Fruit fly (Drosophila melanogaster): Measurements from ENCODE around the gene CG6204.

The CG6204 gene

DNA sequence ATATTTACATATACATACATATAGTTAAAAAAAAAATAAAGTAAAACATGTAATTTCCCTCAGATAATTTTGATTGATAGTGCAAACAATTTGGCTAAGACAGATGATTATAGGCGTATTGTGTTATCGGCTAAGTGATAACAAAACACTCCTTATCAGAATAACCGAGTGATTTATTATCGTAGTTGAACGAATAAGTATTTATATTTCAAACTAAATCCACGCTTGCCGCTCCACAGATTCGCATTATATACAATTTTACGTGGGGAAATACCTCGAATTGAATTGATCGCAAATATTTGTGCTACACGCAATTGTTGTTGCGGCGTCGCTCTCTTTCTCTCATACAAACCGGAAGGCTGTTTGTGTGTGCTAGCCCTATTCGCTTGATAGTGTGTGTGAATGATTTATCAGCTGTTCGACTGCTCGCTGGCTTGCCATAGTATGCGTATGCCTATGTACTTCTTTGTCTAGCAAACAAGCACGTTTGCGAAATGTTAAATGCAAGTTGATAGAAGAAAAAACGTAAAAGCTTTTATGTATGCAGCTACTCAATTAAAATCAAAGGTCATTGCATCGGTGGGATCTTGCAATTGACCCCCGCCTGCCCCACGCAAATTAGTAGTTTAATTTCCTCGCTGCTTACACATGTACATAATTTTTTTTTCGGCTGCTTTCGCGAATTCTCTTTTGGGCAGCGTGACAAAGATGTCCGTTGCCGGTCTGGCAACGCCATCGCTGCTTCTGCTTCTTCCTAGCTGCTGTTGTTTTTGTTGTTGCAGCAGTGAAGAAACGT is 39.9 kb downstream of the CG6204 start (continued):
- TF ChIP-seq HmgD (GFP tag; optimal IDR thresholded peaks at IDR 0.05) (no peak), ems (GFP tag; optimal IDR thresholded peaks at IDR 0.05) (no peak), en (GFP tag; optimal IDR thresholded peaks at IDR 0.05) (no peak), grn (GFP tag; optimal IDR thresholded peaks at IDR 0.05) (no peak), nerfin-1 (tag; optimal IDR thresholded peaks at IDR 0.05) (peak; percentile 48), wek (GFP tag; optimal IDR thresholded peaks at IDR 0.05) (no peak), CG2889 (GFP tag; IDR thresholded peaks at IDR 0.05) (no peak), p53 (GFP tag; optimal IDR thresholded peaks at IDR 0.05) (no peak), CG11456 (GFP tag; IDR thresholded peaks at IDR 0.05) (no peak), H2.0 (GFP tag; IDR thresholded peaks at IDR 0.05) (no peak), CG8089 (GFP tag; optimal IDR thresholded peaks at IDR 0.05) (no peak), Dek (tag; optimal IDR thresholded peaks at IDR 0.05) (no peak), dpn (GFP tag; optimal IDR thresholded peaks at IDR 0.05) (peak in 1 of 2 experiments; percentile 26), CG18011 (GFP tag; optimal IDR thresholded peaks at IDR 0.05) (no peak), Mrtf (GFP tag; IDR thresholded peaks at IDR 0.05) (no peak), NK7.1 (GFP tag; optimal IDR thresholded peaks at IDR 0.05) (no peak), CG17359 (tag; optimal IDR thresholded peaks at IDR 0.05) (no peak), Rx (GFP tag; IDR thresholded peaks at IDR 0.05) (no peak), Optix (GFP tag; IDR thresholded peaks at IDR 0.05) (no peak), Ssrp (tag; optimal IDR thresholded peaks at IDR 0.05) (peak; percentile 16), Hsf (GFP tag; optimal IDR thresholded peaks at IDR 0.05) (peak; percentile 5), CG15696 (tag; optimal IDR thresholded peaks at IDR 0.05) (no peak), klu (GFP tag; IDR thresholded peaks at IDR 0.05) (no peak), ranshi (GFP tag; IDR thresholded peaks at IDR 0.05) (no peak), mam (GFP tag; optimal IDR thresholded peaks at IDR 0.05) (no peak), Lim3 (GFP tag; IDR thresholded peaks at IDR 0.05) (no peak), crc (GFP tag; optimal IDR thresholded peaks at IDR 0.05) (no peak), Camta (GFP tag; optimal IDR thresholded peaks at IDR 0.05) (no peak), CG1233 (GFP tag; optimal IDR thresholded peaks at IDR 0.05) (no peak), CG12299 (tag; optimal IDR thresholded peaks at IDR 0.05) (no peak), nmo (GFP tag; optimal IDR thresholded peaks at IDR 0.05) (peak; percentile 44), gt (GFP tag; IDR thresholded peaks at IDR 0.05) (no peak), CG1024 (GFP tag; IDR thresholded peaks at IDR 0.05) (no peak), CTCF (GFP tag; optimal IDR thresholded peaks at IDR 0.05) (no peak), CG7987 (GFP tag; optimal IDR thresholded peaks at IDR 0.05) (no peak), CG4617 (GFP tag; optimal IDR thresholded peaks at IDR 0.05; ENCODE audit: borderline replicate concordance) (no peak), Doc2 (GFP tag; IDR thresholded peaks at IDR 0.05) (no peak), CG14710 (tag; optimal IDR thresholded peaks at IDR 0.05) (peak; percentile 11), dysf (GFP tag; IDR thresholded peaks at IDR 0.05) (no peak), CG14667 (GFP tag; IDR thresholded peaks at IDR 0.05) (no peak), pb (GFP tag; optimal IDR thresholded peaks at IDR 0.05) (no peak), Usf (GFP tag; optimal IDR thresholded peaks at IDR 0.05) (no peak), CG17385 (GFP tag; optimal IDR thresholded peaks at IDR 0.05) (peak; percentile 94), z (GFP tag; IDR thresholded peaks at IDR 0.05) (no peak), Adf1 (GFP tag; IDR thresholded peaks at IDR 0.05) (no peak), CG10431 (GFP tag; optimal IDR thresholded peaks at IDR 0.05) (no peak), bowl (GFP tag; IDR thresholded peaks at IDR 0.05) (no peak), YL-1 (GFP tag; optimal IDR thresholded peaks at IDR 0.05) (peak; percentile 74), CG11560 (tag; IDR thresholded peaks at IDR 0.05) (no peak), CG33213 (GFP tag; optimal IDR thresholded peaks at IDR 0.05) (no peak), Ets65A (GFP tag) (peak; percentile 88), Oli (tag; optimal IDR thresholded peaks at IDR 0.05) (no peak)
